Worm (Caenorhabditis elegans) whole organism, L3 larva: ENCODE results near the gene D1014.6.

ENCODE experiments used
- R02D3.7 ChIP-seq: fragments of 150-350 bp; optimal IDR thresholded peaks from 2 replicates; lab custom pipeline; 2014; ENCODE audit warnings: missing biosample characterization, missing genetic modification characterization
- ceh-16 ChIP-seq: sonication (generic microtip); optimal IDR thresholded peaks from 2 replicates; lab custom pipeline; 2017; ENCODE audit warnings: missing biosample characterization, missing genetic modification characterization
- egl-5 ChIP-seq: fragments of 150-350 bp; optimal IDR thresholded peaks from 2 replicates; lab custom pipeline; 2017; ENCODE audit warnings: missing biosample characterization, missing genetic modification reagents, missing genetic modification characterization, inconsistent platforms
- elt-2 ChIP-seq: sonication (generic microtip); optimal IDR thresholded peaks from 2 replicates; lab custom pipeline; 2016; ENCODE audit warnings: missing genetic modification reagents, mild to moderate bottlenecking, missing genetic modification characterization, missing compliant biosample characterization
- elt-3 ChIP-seq, 3 experiments: fragments of 150-350 bp in 1 of 3; sonication (generic microtip) in 2 of 3; optimal IDR thresholded peaks; 2 replicates in 2 of 3; 4 replicates in 1 of 3; lab custom pipeline; 2014 to 2017; ENCODE audit warnings: missing biosample characterization in 3 of 3, missing genetic modification characterization in 3 of 3
- nhr-11 ChIP-seq: fragments of 150-350 bp; optimal IDR thresholded peaks from 2 replicates; lab custom pipeline; 2014; ENCODE audit warnings: missing biosample characterization, missing genetic modification characterization
- nhr-237 ChIP-seq: fragments of 150-350 bp; optimal IDR thresholded peaks from 2 replicates; lab custom pipeline; 2014; ENCODE audit warnings: missing biosample characterization, missing genetic modification characterization
- nhr-76 ChIP-seq: fragments of 150-350 bp; sonication (generic microtip); optimal IDR thresholded peaks from 5 replicates; lab custom pipeline; 2014; ENCODE audit warnings: missing biosample characterization, missing genetic modification characterization

ce11 chrV:8079813-8080212 lies 41.2 kb upstream of the D1014.6 start:
- TF ChIP-seq nhr-237 (tag; lab: Kevin White, UChicago), result no peak
- no peak for TF ChIP-seq R02D3.7 (tag; lab: Kevin White, UChicago)
- TF ChIP-seq egl-5 (tag; lab: Kevin White, UChicago), result no peak
- TF ChIP-seq ceh-16 (tag; lab: Kevin White, UChicago), result no peak
- no peak for TF ChIP-seq elt-3 (tag; optimal IDR thresholded peaks at IDR 0.05; lab: Kevin White, UChicago)
- no peak for TF ChIP-seq nhr-11 (tag; lab: Kevin White, UChicago)
- no peak for TF ChIP-seq nhr-76
- no peak for TF ChIP-seq elt-2 (tag; lab: Kevin White, UChicago)
